Fruit fly (Drosophila melanogaster) whole organism, embryonic: ENCODE results near the gene Lgr1.

Experiments used
- Asciz ChIP-seq: fragments of 200-800 bp; sonication (Bioruptor generic); optimal IDR thresholded peaks from 2 replicates; lab custom pipeline; 2017; ENCODE audit warnings: missing biosample characterization, mild to moderate bottlenecking, missing genetic modification characterization, missing genetic modification reagents
- B-H1 ChIP-seq: fragments of 200-800 bp; sonication (Bioruptor generic); IDR thresholded peaks from 3 replicates; pipeline ENCODE4 v1.3.6; 2022; ENCODE audit warnings: missing biosample characterization, missing genetic modification characterization
- CG10565 ChIP-seq: fragments of 200-800 bp; sonication (Bioruptor generic); optimal IDR thresholded peaks from 3 replicates; lab custom pipeline; 2016; ENCODE audit warnings: missing biosample characterization, mild to moderate bottlenecking, missing genetic modification characterization
- CG12071 ChIP-seq: fragments of 200-800 bp; sonication (Bioruptor generic); optimal IDR thresholded peaks from 3 replicates; lab custom pipeline; 2018; ENCODE audit warnings: missing biosample characterization, mild to moderate bottlenecking, missing genetic modification characterization
- CG12236 ChIP-seq: fragments of 200-800 bp; sonication (Bioruptor generic); optimal IDR thresholded peaks from 2 replicates; lab custom pipeline; 2016; ENCODE audit warnings: missing biosample characterization, missing genetic modification characterization
- CG13287 ChIP-seq: fragments of 200-800 bp; sonication (Bioruptor generic); IDR thresholded peaks from 2 replicates; pipeline ENCODE4 v1.3.6; 2022; ENCODE audit warnings: missing biosample characterization, missing genetic modification characterization; ENCODE audit not compliant: partially characterized antibody
- CG15479 ChIP-seq: fragments of 200-800 bp; sonication (Bioruptor generic); optimal IDR thresholded peaks from 3 replicates; lab custom pipeline; 2019; ENCODE audit warnings: missing biosample characterization, mild to moderate bottlenecking, missing genetic modification characterization, moderate library complexity
- CG1602 ChIP-seq: fragments of 200-800 bp; sonication (Bioruptor generic); optimal IDR thresholded peaks from 3 replicates; lab custom pipeline; 2016; ENCODE audit warnings: missing biosample characterization, missing genetic modification characterization
- CG30020 ChIP-seq: fragments of 200-800 bp; optimal IDR thresholded peaks from 2 replicates; lab custom pipeline; 2019; ENCODE audit warnings: missing biosample characterization, mild to moderate bottlenecking, missing genetic modification characterization, moderate library complexity
- CG3163 ChIP-seq: fragments of 200-800 bp; sonication (Bioruptor generic); optimal IDR thresholded peaks from 3 replicates; lab custom pipeline; 2016; ENCODE audit warnings: missing biosample characterization, missing genetic modification characterization
- CG3838 ChIP-seq: fragments of 200-800 bp; sonication (Bioruptor generic); optimal IDR thresholded peaks from 3 replicates; lab custom pipeline; 2016; ENCODE audit warnings: missing biosample characterization, missing genetic modification characterization
- CG4854 ChIP-seq: fragments of 200-800 bp; sonication (Bioruptor generic); optimal IDR thresholded peaks from 2 replicates; lab custom pipeline; 2016; ENCODE audit warnings: missing biosample characterization, missing genetic modification characterization, inconsistent platforms
- CG6854 ChIP-seq: fragments of 200-800 bp; sonication (Bioruptor generic); optimal IDR thresholded peaks from 3 replicates; lab custom pipeline; 2017; ENCODE audit warnings: missing biosample characterization, mild to moderate bottlenecking, missing genetic modification characterization
- CG7928 ChIP-seq: fragments of 200-800 bp; sonication (Bioruptor generic); optimal IDR thresholded peaks from 2 replicates; lab custom pipeline; 2017; ENCODE audit warnings: missing biosample characterization, mild to moderate bottlenecking, missing genetic modification characterization
- CG9727 ChIP-seq: fragments of 200-800 bp; sonication (Bioruptor generic); optimal IDR thresholded peaks from 3 replicates; lab custom pipeline; 2017; ENCODE audit warnings: missing biosample characterization, mild to moderate bottlenecking, missing genetic modification characterization
- CHES-1-like ChIP-seq: fragments of 200-800 bp; sonication (Bioruptor generic); optimal IDR thresholded peaks from 2 replicates; lab custom pipeline; 2016; ENCODE audit warnings: missing biosample characterization, missing genetic modification characterization
- Drgx ChIP-seq: fragments of 200-800 bp; sonication (Bioruptor generic); IDR thresholded peaks from 2 replicates; pipeline ENCODE4 v1.3.6; 2022; ENCODE audit warnings: missing biosample characterization, missing genetic modification characterization
- Ets65A ChIP-seq: fragments of 200-800 bp; sonication (Bioruptor generic); peaks from one replicate; lab custom pipeline; 2016; ENCODE audit warnings: missing biosample characterization, missing genetic modification characterization
- Fer1 ChIP-seq: fragments of 200-800 bp; sonication (Bioruptor generic); optimal IDR thresholded peaks from 2 replicates; lab custom pipeline; 2017; ENCODE audit warnings: missing biosample characterization, mild to moderate bottlenecking, missing genetic modification characterization
- Hr39 ChIP-seq: fragments of >200 bp; optimal IDR thresholded peaks from 2 replicates; lab custom pipeline; 2017
- Jarid2 ChIP-seq: fragments of 200-800 bp; sonication (Bioruptor generic); optimal IDR thresholded peaks from 3 replicates; lab custom pipeline; 2017; ENCODE audit warnings: mild to moderate bottlenecking, missing biosample characterization, missing genetic modification reagents, missing genetic modification characterization
- Nf-YB ChIP-seq: fragments of 200-800 bp; sonication (Bioruptor generic); optimal IDR thresholded peaks from 3 replicates; lab custom pipeline; 2019; ENCODE audit warnings: missing biosample characterization, mild to moderate bottlenecking, missing genetic modification characterization, moderate library complexity
- Poxn ChIP-seq: fragments of 200-800 bp; sonication (Bioruptor generic); IDR thresholded peaks from 2 replicates; pipeline ENCODE4 v1.3.6; 2022; ENCODE audit warnings: missing biosample characterization, missing genetic modification characterization
- Scr ChIP-seq: fragments of 200-800 bp; sonication (Bioruptor generic); IDR thresholded peaks from 2 replicates; pipeline ENCODE4 v1.3.6; 2022; ENCODE audit warnings: missing biosample characterization, missing genetic modification characterization; ENCODE audit not compliant: partially characterized antibody
- Sin3A ChIP-seq: fragments of >200 bp; optimal IDR thresholded peaks from 2 replicates; lab custom pipeline; 2018
- ac ChIP-seq: fragments of 200-800 bp; sonication (Bioruptor generic); optimal IDR thresholded peaks from 3 replicates; lab custom pipeline; 2017; ENCODE audit warnings: missing biosample characterization, mild to moderate bottlenecking, missing genetic modification characterization
- ash1 ChIP-seq: fragments of 200-800 bp; sonication (Bioruptor generic); optimal IDR thresholded peaks from 2 replicates; lab custom pipeline; 2018; ENCODE audit warnings: missing biosample characterization, mild to moderate bottlenecking, missing genetic modification characterization
- ato ChIP-seq: fragments of 200-800 bp; sonication (Bioruptor generic); IDR thresholded peaks from 2 replicates; pipeline ENCODE4 v1.3.6; 2022; ENCODE audit warnings: missing biosample characterization, missing genetic modification characterization; ENCODE audit not compliant: partially characterized antibody
- chinmo ChIP-seq: fragments of 200-800 bp; sonication (Bioruptor generic); IDR thresholded peaks from 4 replicates; pipeline ENCODE4 v1.3.6; 2022; ENCODE audit warnings: missing biosample characterization, missing genetic modification characterization; ENCODE audit not compliant: partially characterized antibody
- fu2 ChIP-seq: fragments of 200-800 bp; sonication (Bioruptor generic); optimal IDR thresholded peaks from 2 replicates; lab custom pipeline; 2016; ENCODE audit warnings: missing biosample characterization, missing genetic modification characterization
- gfzf ChIP-seq: fragments of 200-800 bp; sonication (Bioruptor generic); optimal IDR thresholded peaks from 2 replicates; lab custom pipeline; 2016; ENCODE audit warnings: missing biosample characterization, mild to moderate bottlenecking, missing genetic modification characterization, moderate library complexity
- gsb ChIP-seq: fragments of 200-800 bp; sonication (Bioruptor generic); IDR thresholded peaks from 2 replicates; pipeline ENCODE4 v1.3.6; 2022; ENCODE audit warnings: missing biosample characterization, missing genetic modification characterization
- ham ChIP-seq: fragments of 200-800 bp; sonication (Bioruptor generic); IDR thresholded peaks from 2 replicates; pipeline ENCODE4 v1.3.6; 2022; ENCODE audit warnings: missing biosample characterization, missing genetic modification characterization
- hb ChIP-seq: fragments of 200-800 bp; sonication (Bioruptor generic); IDR thresholded peaks from 3 replicates; pipeline ENCODE4 v1.3.6; 2022; ENCODE audit warnings: missing biosample characterization, missing genetic modification characterization; ENCODE audit not compliant: partially characterized antibody
- her ChIP-seq: fragments of 200-800 bp; sonication (Bioruptor generic); optimal IDR thresholded peaks from 2 replicates; lab custom pipeline; 2016; ENCODE audit warnings: missing biosample characterization, missing genetic modification characterization
- kah ChIP-seq: fragments of 200-800 bp; sonication (Bioruptor generic); optimal IDR thresholded peaks from 2 replicates; lab custom pipeline; 2018; ENCODE audit warnings: missing biosample characterization, mild to moderate bottlenecking, missing genetic modification characterization
- mld ChIP-seq: fragments of 200-800 bp; sonication (Bioruptor generic); IDR thresholded peaks from 3 replicates; pipeline ENCODE4 v1.3.6; 2022; ENCODE audit warnings: missing biosample characterization, missing genetic modification characterization; ENCODE audit not compliant: partially characterized antibody
- nerfin-2 ChIP-seq: fragments of 200-800 bp; sonication (Bioruptor generic); IDR thresholded peaks from 2 replicates; pipeline ENCODE4 v1.3.6; 2022; ENCODE audit warnings: missing biosample characterization, missing genetic modification characterization; ENCODE audit not compliant: partially characterized antibody
- nmo ChIP-seq: fragments of 200-800 bp; sonication (Bioruptor generic); optimal IDR thresholded peaks from 2 replicates; lab custom pipeline; 2018; ENCODE audit warnings: missing biosample characterization, mild to moderate bottlenecking, missing genetic modification characterization, moderate library complexity
- oc ChIP-seq: fragments of 200-800 bp; sonication (Bioruptor generic); optimal IDR thresholded peaks from 2 replicates; lab custom pipeline; 2018; ENCODE audit warnings: missing biosample characterization, mild to moderate bottlenecking, missing genetic modification characterization, moderate library complexity
- peb ChIP-seq: fragments of 200-800 bp; sonication (Bioruptor generic); IDR thresholded peaks from 2 replicates; pipeline ENCODE4 v1.3.6; 2022; ENCODE audit warnings: missing biosample characterization, missing genetic modification characterization
- pho ChIP-seq: fragments of 200-800 bp; sonication (Bioruptor generic); optimal IDR thresholded peaks from 2 replicates; lab custom pipeline; 2016; ENCODE audit warnings: missing biosample characterization, missing genetic modification characterization
- psq ChIP-seq: fragments of 200-800 bp; sonication (Bioruptor generic); optimal IDR thresholded peaks from 2 replicates; lab custom pipeline; 2017; ENCODE audit warnings: missing biosample characterization, missing genetic modification characterization
- ro ChIP-seq: fragments of 200-800 bp; sonication (Bioruptor generic); IDR thresholded peaks from 2 replicates; pipeline ENCODE4 v1.3.6; 2022; ENCODE audit warnings: missing biosample characterization, missing genetic modification characterization
- sd ChIP-seq: fragments of 200-800 bp; sonication (Bioruptor generic); optimal IDR thresholded peaks from 3 replicates; lab custom pipeline; 2018; ENCODE audit warnings: missing biosample characterization, mild to moderate bottlenecking, missing genetic modification characterization, moderate library complexity
- seq ChIP-seq: fragments of 200-800 bp; sonication (Bioruptor generic); IDR thresholded peaks from 2 replicates; pipeline ENCODE4 v1.3.6; 2022; ENCODE audit warnings: missing biosample characterization, missing genetic modification characterization
- slou ChIP-seq: fragments of 200-800 bp; sonication (Bioruptor generic); optimal IDR thresholded peaks from 3 replicates; lab custom pipeline; 2016; ENCODE audit warnings: missing biosample characterization, missing genetic modification characterization
- so ChIP-seq: fragments of 200-800 bp; sonication (Bioruptor generic); IDR thresholded peaks from 3 replicates; pipeline ENCODE4 v1.3.6; 2022; ENCODE audit warnings: missing biosample characterization, missing genetic modification characterization
- tin ChIP-seq: fragments of 200-800 bp; sonication (Bioruptor generic); optimal IDR thresholded peaks from 3 replicates; lab custom pipeline; 2016; ENCODE audit warnings: missing biosample characterization, missing genetic modification characterization
- twi ChIP-seq: fragments of 200-800 bp; optimal IDR thresholded peaks from 2 replicates; lab custom pipeline; 2019; ENCODE audit warnings: missing biosample characterization, mild to moderate bottlenecking, missing genetic modification characterization, moderate library complexity
- wek ChIP-seq: fragments of 200-800 bp; sonication (Bioruptor generic); optimal IDR thresholded peaks from 3 replicates; lab custom pipeline; 2018; ENCODE audit warnings: missing biosample characterization, mild to moderate bottlenecking, missing genetic modification characterization, moderate library complexity
- zen ChIP-seq: fragments of 200-800 bp; sonication (Bioruptor generic); optimal IDR thresholded peaks from 3 replicates; lab custom pipeline; 2018; ENCODE audit warnings: missing biosample characterization, mild to moderate bottlenecking, missing genetic modification characterization, moderate library complexity

Lgr1 gene

dm6 chr3R:17733261-17733660 is 7.7 kb downstream of the Lgr1 start, which contains the start of gene CG14321 (continued):
- no peak for TF ChIP-seq her (GFP tag; lab: Kevin White, UChicago)
- no peak for TF ChIP-seq CG1602 (GFP tag; lab: Kevin White, UChicago)
- TF ChIP-seq CG12236 (GFP tag; lab: Kevin White, UChicago): no peak
- no peak for TF ChIP-seq pho (GFP tag; lab: Kevin White, UChicago)
- peak; percentile 59 for TF ChIP-seq Scr
- TF ChIP-seq ro (GFP tag; lab: Robert Waterston, UW): no peak
- TF ChIP-seq Sin3A: no peak
- no peak for TF ChIP-seq B-H1 (GFP tag; lab: Robert Waterston, UW)
- no peak for TF ChIP-seq CG12071
- TF ChIP-seq Drgx: no peak
- TF ChIP-seq ato (GFP tag; lab: Robert Waterston, UW): peak; percentile 21; the same call in 1 of the 2 replicates
- no peak for TF ChIP-seq wek (GFP tag; lab: Kevin White, UChicago)
- no peak for TF ChIP-seq Asciz (GFP tag; lab: Kevin White, UChicago)
- no peak for TF ChIP-seq Poxn (GFP tag; lab: Robert Waterston, UW)
- no peak for TF ChIP-seq CG15479 (GFP tag; lab: Kevin White, UChicago)
- no peak for TF ChIP-seq CG30020 (tag; lab: Kevin White, UChicago)
- TF ChIP-seq chinmo (GFP tag; lab: Robert Waterston, UW): 0 out of 4 replicates have a peak, but pooled peaks have one; percentile 14
- no peak for TF ChIP-seq so (GFP tag; lab: Robert Waterston, UW)
- TF ChIP-seq CG13287 (GFP tag; lab: Robert Waterston, UW): peak; percentile 49
- no peak for TF ChIP-seq Fer1
- no peak for TF ChIP-seq gsb (GFP tag; lab: Robert Waterston, UW)
- no peak for TF ChIP-seq CG6854 (GFP tag; lab: Kevin White, UChicago)
- no peak for TF ChIP-seq Nf-YB (GFP tag; lab: Kevin White, UChicago)
- peak; percentile 85 for TF ChIP-seq CG7928
- no peak for TF ChIP-seq CG4854 (GFP tag; lab: Kevin White, UChicago)
- TF ChIP-seq gfzf (GFP tag; lab: Kevin White, UChicago): no peak
- TF ChIP-seq sd (tag; lab: Kevin White, UChicago): no peak
- TF ChIP-seq oc: no peak
- TF ChIP-seq seq (GFP tag; lab: Robert Waterston, UW): no peak
- TF ChIP-seq Ets65A (GFP tag; lab: Kevin White, UChicago): no peak
- no peak for TF ChIP-seq CG10565 (GFP tag; lab: Kevin White, UChicago)
- TF ChIP-seq peb (GFP tag; lab: Robert Waterston, UW): no peak
- no peak for TF ChIP-seq nmo (GFP tag; lab: Kevin White, UChicago)
- TF ChIP-seq psq (GFP tag; lab: Kevin White, UChicago): no peak
- no peak for TF ChIP-seq slou
- TF ChIP-seq fu2 (GFP tag; lab: Kevin White, UChicago): no peak
- no peak for TF ChIP-seq Hr39 (lab: Kevin White, UChicago)
- no peak for TF ChIP-seq CG3838
- no peak for TF ChIP-seq CG3163 (GFP tag; lab: Kevin White, UChicago)
- no peak for TF ChIP-seq CHES-1-like (GFP tag; lab: Kevin White, UChicago)
- no peak for TF ChIP-seq kah
- TF ChIP-seq Jarid2: no peak
- no peak for TF ChIP-seq twi (tag; lab: Kevin White, UChicago)
- TF ChIP-seq zen (tag; lab: Kevin White, UChicago): peak; percentile 77
- TF ChIP-seq ac: no peak
- TF ChIP-seq ash1 (GFP tag; lab: Kevin White, UChicago): no peak
- no peak for TF ChIP-seq CG9727 (GFP tag; lab: Kevin White, UChicago)
- TF ChIP-seq nerfin-2 (GFP tag; lab: Robert Waterston, UW): peak; percentile 76
- TF ChIP-seq mld (GFP tag; lab: Robert Waterston, UW): peak; percentile 65; the same call in 1 of the 3 replicates
- TF ChIP-seq tin: peak; percentile 3
- TF ChIP-seq ham (GFP tag; lab: Robert Waterston, UW): no peak
- peak; percentile 84 for TF ChIP-seq hb (GFP tag; lab: Robert Waterston, UW)
